Worm (Caenorhabditis elegans): ENCODE data around the gene elc-1.

elc-1 gene

DNA sequence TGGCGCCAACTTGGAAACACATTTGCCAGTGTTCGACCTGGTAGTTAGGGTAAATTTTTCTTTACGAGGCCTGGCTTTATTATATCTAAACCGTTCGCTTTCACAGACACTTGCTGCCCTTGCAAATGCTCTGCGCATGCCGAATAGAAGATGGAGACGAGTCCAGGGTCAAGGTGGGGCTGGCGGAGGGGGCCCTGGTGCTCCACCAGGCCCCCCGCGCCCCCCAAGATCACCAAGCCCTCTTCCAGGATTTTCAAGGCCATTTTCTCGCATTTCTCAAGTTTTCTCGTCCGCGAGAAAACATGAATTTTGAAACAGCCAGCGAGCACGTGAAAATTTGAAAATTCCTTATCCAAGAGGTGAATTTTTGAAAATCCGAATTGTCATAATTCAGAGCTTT is 22.6 kb upstream of the elc-1 start:
- TF ChIP-seq attf-6 (GFP tag; IDR thresholded peaks at IDR 0.05) (no peak), egrh-3 (GFP tag; IDR thresholded peaks at IDR 0.05) (peak; percentile 68; the same call in 1 of the 2 replicates), zfh-2 (GFP tag; conservative IDR thresholded peaks at IDR 0.05) (peak; percentile 79), mcd-1 (GFP tag; IDR thresholded peaks at IDR 0.05) (0 out of 2 replicates have a peak, but pooled peaks have one; percentile 15)

DNA sequence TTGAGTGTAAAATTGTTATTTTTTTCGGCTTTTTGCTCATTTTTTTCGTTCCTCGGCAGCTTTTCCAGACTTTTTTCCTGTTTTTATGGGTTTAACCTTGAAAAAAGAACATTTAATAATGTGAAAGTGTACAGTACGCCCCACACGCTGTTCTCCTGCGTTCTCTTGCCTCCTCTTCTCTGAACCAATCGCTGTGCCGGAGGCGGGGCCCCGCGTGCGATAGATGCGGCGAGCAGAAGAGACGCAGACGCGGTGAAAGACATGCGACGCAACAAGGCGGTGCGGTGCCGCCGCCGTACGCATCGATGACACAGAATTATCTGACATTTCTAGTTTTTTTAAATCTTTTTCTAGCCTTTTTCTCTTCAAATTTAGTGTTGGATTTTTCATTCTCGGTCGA is 19.7 kb upstream of the elc-1 start:
- TF ChIP-seq ztf-18 (tag; optimal IDR thresholded peaks at IDR 0.05) (no peak), mcd-1 (GFP tag; IDR thresholded peaks at IDR 0.05) (peak; percentile 42; the same call in 1 of the 2 replicates), nfyb-1 (GFP tag; IDR thresholded peaks at IDR 0.05) (peak; percentile 88), Y79H2A.3 (GFP tag; conservative IDR thresholded peaks at IDR 0.05) (no peak), ceh-40 (GFP tag; IDR thresholded peaks at IDR 0.05) (no peak), nhr-90 (tag; optimal IDR thresholded peaks at IDR 0.05) (no peak), attf-6 (GFP tag; IDR thresholded peaks at IDR 0.05) (no peak), egrh-3 (GFP tag; IDR thresholded peaks at IDR 0.05) (peak; percentile 61; the same call in 1 of the 2 replicates), hmg-1.2 (GFP tag; IDR thresholded peaks at IDR 0.05) (peak; percentile 93), ztf-25 (GFP tag; IDR thresholded peaks at IDR 0.05) (no peak), K11D2.4 (GFP tag; IDR thresholded peaks at IDR 0.05) (no peak), ceh-79 (tag; optimal IDR thresholded peaks at IDR 0.05) (no peak), pbrm-1 (GFP tag; IDR thresholded peaks at IDR 0.05) (no peak), let-607 (tag; optimal IDR thresholded peaks at IDR 0.05) (no peak), madf-6 (GFP tag; IDR thresholded peaks at IDR 0.05) (no peak), D2030.7 (GFP tag; IDR thresholded peaks at IDR 0.05) (no peak), ztf-6 (GFP tag; IDR thresholded peaks at IDR 0.05) (no peak), nhr-179 (tag; optimal IDR thresholded peaks at IDR 0.05) (no peak), hlh-26 (GFP tag; conservative IDR thresholded peaks at IDR 0.05) (no peak)

DNA sequence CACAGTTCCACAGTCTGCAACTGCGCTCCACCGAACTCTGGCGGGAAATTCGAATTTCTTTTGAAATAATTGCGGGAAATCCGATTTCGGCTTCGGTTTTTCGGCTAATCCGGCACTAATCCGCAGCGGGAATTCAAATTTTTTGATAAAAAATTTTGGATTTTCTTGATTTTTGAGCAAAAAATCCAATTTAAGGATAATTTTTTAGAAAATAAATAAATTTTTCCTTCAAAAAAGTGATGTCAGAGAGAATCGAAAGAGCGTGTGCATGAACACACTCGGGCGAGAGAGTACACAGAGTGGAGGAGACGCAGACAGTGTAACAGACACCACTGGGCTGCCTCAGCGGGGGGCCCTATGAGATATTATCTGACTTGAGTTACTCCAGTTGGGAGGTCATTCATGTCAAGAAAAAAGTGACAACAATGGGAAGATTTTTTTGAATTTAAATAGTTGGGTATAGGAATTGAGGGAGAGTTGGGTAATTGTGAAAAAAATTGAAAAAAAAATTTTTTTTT is 13.0 kb upstream of the elc-1 start:
- no peak for TF ChIP-seq ztf-26 (tag; optimal IDR thresholded peaks at IDR 0.05)
- peak; percentile 94 for TF ChIP-seq hmg-1.2 (GFP tag; IDR thresholded peaks at IDR 0.05)
- no peak for TF ChIP-seq T07F8.4 (tag; optimal IDR thresholded peaks at IDR 0.05)

DNA sequence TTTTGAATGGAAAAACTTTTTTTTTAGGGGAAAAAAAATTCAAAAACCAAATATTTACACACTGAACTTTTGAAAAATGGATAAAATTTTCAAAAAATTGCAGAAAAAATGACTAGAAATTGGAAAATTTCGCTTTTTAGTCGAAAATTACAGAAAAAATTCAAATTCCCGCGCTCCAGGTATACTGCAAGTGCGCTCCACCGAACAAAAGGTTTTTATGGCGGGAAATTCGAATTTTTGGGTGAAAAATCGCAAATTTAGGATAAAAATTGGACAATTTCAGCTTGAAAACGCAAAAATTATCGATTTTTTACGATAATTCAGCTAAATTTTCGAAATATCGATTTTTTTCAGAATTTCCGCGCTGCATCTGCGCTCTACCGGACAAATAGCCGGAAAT is 12.3 kb upstream of the elc-1 start:
- TF ChIP-seq aptf-2 (GFP tag; conservative IDR thresholded peaks at IDR 0.05), result no peak
- peak; percentile 82 for TF ChIP-seq lin-54 (GFP tag; optimal IDR thresholded peaks at IDR 0.05)
- TF ChIP-seq somi-1 (GFP tag; optimal IDR thresholded peaks at IDR 0.05), result no peak
- no peak for TF ChIP-seq hsf-1 (GFP tag; IDR thresholded peaks at IDR 0.05)
- no peak for TF ChIP-seq F37B4.10 (GFP tag; IDR thresholded peaks at IDR 0.05)
- TF ChIP-seq T07F8.4 (tag; optimal IDR thresholded peaks at IDR 0.05), result no peak
- TF ChIP-seq F22D6.2 (tag; optimal IDR thresholded peaks at IDR 0.05), result no peak
- TF ChIP-seq ztf-22 (GFP tag; optimal IDR thresholded peaks at IDR 0.05), result no peak
- TF ChIP-seq snpc-3.4 (tag; optimal IDR thresholded peaks at IDR 0.05), result no peak
- no peak for TF ChIP-seq madf-8 (GFP tag; conservative IDR thresholded peaks at IDR 0.05)
- TF ChIP-seq lsl-1 (GFP tag; optimal IDR thresholded peaks at IDR 0.05), result peak; percentile 9
- TF ChIP-seq tbx-9 (tag; optimal IDR thresholded peaks at IDR 0.05; ENCODE audit: borderline replicate concordance), result no peak
- no peak for TF ChIP-seq F57A8.1 (GFP tag; optimal IDR thresholded peaks at IDR 0.05)
- no peak for TF ChIP-seq F55B11.4 (tag; optimal IDR thresholded peaks at IDR 0.05; ENCODE audit: borderline replicate concordance, insufficient read depth)
- TF ChIP-seq efl-1 (GFP tag; optimal IDR thresholded peaks at IDR 0.05), result peak; percentile 45
- TF ChIP-seq attf-5 (GFP tag; optimal IDR thresholded peaks at IDR 0.05), result no peak
- TF ChIP-seq K11D2.4 (GFP tag; IDR thresholded peaks at IDR 0.05), result no peak
- no peak for TF ChIP-seq B0336.3 (GFP tag; IDR thresholded peaks at IDR 0.05)
- peak; percentile 81 for TF ChIP-seq mcd-1 (GFP tag; IDR thresholded peaks at IDR 0.05)
- no peak for TF ChIP-seq F33H1.4 (GFP tag; IDR thresholded peaks at IDR 0.05)
- no peak for TF ChIP-seq bed-2 (GFP tag; IDR thresholded peaks at IDR 0.05)
- no peak for TF ChIP-seq mel-28 (tag; optimal IDR thresholded peaks at IDR 0.05; ENCODE audit: borderline replicate concordance)
- no peak for TF ChIP-seq Y95B8A.8 (GFP tag; IDR thresholded peaks at IDR 0.05)
- no peak for TF ChIP-seq nhr-27 (tag; optimal IDR thresholded peaks at IDR 0.05)
